Fruit fly (Drosophila melanogaster) whole organism, embryonic: ENCODE results near the gene mthl14.

Experiments used
- Asciz ChIP-seq: fragments of 200-800 bp; sonication (Bioruptor generic); optimal IDR thresholded peaks from 2 replicates; lab custom pipeline; 2017; ENCODE audit warnings: missing biosample characterization, mild to moderate bottlenecking, missing genetic modification characterization, missing genetic modification reagents
- Atf3 ChIP-seq: fragments of 200-800 bp; sonication (Bioruptor generic); optimal IDR thresholded peaks from 3 replicates; lab custom pipeline; 2016; ENCODE audit warnings: missing biosample characterization, missing genetic modification characterization
- CG10431 ChIP-seq: fragments of 200-800 bp; sonication (Bioruptor generic); optimal IDR thresholded peaks from 3 replicates; lab custom pipeline; 2018; ENCODE audit warnings: missing biosample characterization, mild to moderate bottlenecking, missing genetic modification characterization
- CG10979 ChIP-seq: fragments of 200-800 bp; sonication (Bioruptor generic); optimal IDR thresholded peaks from 2 replicates; lab custom pipeline; 2018; ENCODE audit warnings: missing biosample characterization, mild to moderate bottlenecking, missing genetic modification characterization, moderate library complexity
- CG11247 ChIP-seq: fragments of 200-800 bp; sonication (Bioruptor generic); IDR thresholded peaks from 2 replicates; pipeline ENCODE4 v1.3.6; 2022; ENCODE audit warnings: missing biosample characterization, missing genetic modification characterization
- CG11695 ChIP-seq: fragments of 200-800 bp; sonication (Bioruptor generic); IDR thresholded peaks from 3 replicates; pipeline ENCODE4 v1.3.6; 2022; ENCODE audit warnings: missing biosample characterization, missing genetic modification characterization
- CG12299 ChIP-seq: fragments of 200-800 bp; sonication (Bioruptor generic); optimal IDR thresholded peaks from 2 replicates; lab custom pipeline; 2018; ENCODE audit warnings: missing biosample characterization, mild to moderate bottlenecking, missing genetic modification characterization
- CG17186 ChIP-seq: fragments of 200-800 bp; sonication (Bioruptor generic); optimal IDR thresholded peaks from 3 replicates; lab custom pipeline; 2017; ENCODE audit warnings: missing biosample characterization, missing genetic modification reagents, missing genetic modification characterization
- CG17612 ChIP-seq: fragments of 200-800 bp; sonication (Bioruptor generic); IDR thresholded peaks from 2 replicates; pipeline ENCODE4 v1.3.6; 2022; ENCODE audit warnings: missing biosample characterization, missing genetic modification characterization
- CG3065 ChIP-seq: fragments of 200-800 bp; sonication (Bioruptor generic); optimal IDR thresholded peaks from 2 replicates; lab custom pipeline; 2016; ENCODE audit warnings: missing biosample characterization, missing genetic modification characterization
- CG31441 ChIP-seq: fragments of 200-800 bp; sonication (Bioruptor generic); IDR thresholded peaks from 2 replicates; pipeline ENCODE4 v1.3.6; 2022; ENCODE audit warnings: missing biosample characterization, missing genetic modification characterization
- CG4424 ChIP-seq: fragments of 200-800 bp; sonication (Bioruptor generic); optimal IDR thresholded peaks from 3 replicates; lab custom pipeline; 2016; ENCODE audit warnings: missing biosample characterization, missing genetic modification characterization
- CG5180 ChIP-seq: fragments of 200-800 bp; sonication (Bioruptor generic); optimal IDR thresholded peaks from 3 replicates; lab custom pipeline; 2017; ENCODE audit warnings: missing biosample characterization, missing genetic modification characterization, mild to moderate bottlenecking, moderate library complexity, missing genetic modification reagents
- CG6683 ChIP-seq: fragments of 200-800 bp; sonication (Bioruptor generic); optimal IDR thresholded peaks from 2 replicates; lab custom pipeline; 2017; ENCODE audit warnings: missing biosample characterization, mild to moderate bottlenecking, missing genetic modification characterization, missing genetic modification reagents
- CG7372 ChIP-seq: fragments of 200-800 bp; sonication (Bioruptor generic); IDR thresholded peaks from 2 replicates; pipeline ENCODE4 v1.3.6; 2022; ENCODE audit warnings: missing biosample characterization, missing genetic modification characterization
- CG8281 ChIP-seq: fragments of 200-800 bp; sonication (Bioruptor generic); optimal IDR thresholded peaks from 2 replicates; lab custom pipeline; 2018; ENCODE audit warnings: missing biosample characterization, mild to moderate bottlenecking, missing genetic modification characterization, moderate library complexity
- Chrac-16 ChIP-seq: fragments of 200-800 bp; sonication (Bioruptor generic); optimal IDR thresholded peaks from 3 replicates; lab custom pipeline; 2016; ENCODE audit warnings: missing biosample characterization, missing genetic modification characterization
- Hand ChIP-seq: fragments of 200-800 bp; sonication (Bioruptor generic); optimal IDR thresholded peaks from 2 replicates; lab custom pipeline; 2017; ENCODE audit warnings: mild to moderate bottlenecking, missing biosample characterization, missing genetic modification reagents, missing genetic modification characterization
- Nf-YB ChIP-seq: fragments of 200-800 bp; sonication (Bioruptor generic); optimal IDR thresholded peaks from 3 replicates; lab custom pipeline; 2019; ENCODE audit warnings: missing biosample characterization, mild to moderate bottlenecking, missing genetic modification characterization, moderate library complexity
- Optix ChIP-seq: fragments of 200-800 bp; sonication (Bioruptor generic); IDR thresholded peaks from 3 replicates; pipeline ENCODE4 v1.3.6; 2022; ENCODE audit warnings: missing biosample characterization, missing genetic modification characterization
- Side ChIP-seq: fragments of 200-800 bp; sonication (Bioruptor generic); optimal IDR thresholded peaks from 2 replicates; lab custom pipeline; 2016; ENCODE audit warnings: missing biosample characterization, missing genetic modification characterization
- Spps ChIP-seq: fragments of 200-800 bp; sonication (Bioruptor generic); optimal IDR thresholded peaks from 2 replicates; lab custom pipeline; 2018; ENCODE audit warnings: missing biosample characterization, mild to moderate bottlenecking, missing genetic modification characterization
- Sry-δ ChIP-seq: fragments of 200-800 bp; sonication (Bioruptor generic); optimal IDR thresholded peaks from 2 replicates; lab custom pipeline; 2016; ENCODE audit warnings: missing biosample characterization, missing genetic modification characterization
- aop ChIP-seq: fragments of 200-800 bp; sonication (Bioruptor generic); IDR thresholded peaks from 2 replicates; pipeline ENCODE4 v1.3.6; 2022; ENCODE audit warnings: missing biosample characterization, missing genetic modification characterization
- ash1 ChIP-seq: fragments of 200-800 bp; sonication (Bioruptor generic); optimal IDR thresholded peaks from 2 replicates; lab custom pipeline; 2018; ENCODE audit warnings: missing biosample characterization, mild to moderate bottlenecking, missing genetic modification characterization
- bowl ChIP-seq: fragments of 200-800 bp; sonication (Bioruptor generic); IDR thresholded peaks from 2 replicates; pipeline ENCODE4 v1.3.6; 2022; ENCODE audit warnings: missing biosample characterization, missing genetic modification characterization
- cad ChIP-seq: fragments of >200 bp; optimal IDR thresholded peaks from 2 replicates; lab custom pipeline; 2017; ENCODE audit warnings: missing biosample characterization, missing genetic modification characterization
- cato ChIP-seq: fragments of 200-800 bp; sonication (Bioruptor generic); optimal IDR thresholded peaks from 2 replicates; lab custom pipeline; 2016; ENCODE audit warnings: missing biosample characterization, missing genetic modification characterization, borderline replicate concordance
- cg ChIP-seq: fragments of 200-800 bp; sonication (Bioruptor generic); optimal IDR thresholded peaks from 3 replicates; lab custom pipeline; 2019; ENCODE audit warnings: missing biosample characterization, mild to moderate bottlenecking, missing genetic modification characterization, moderate library complexity
- chn ChIP-seq: fragments of 200-800 bp; sonication (Bioruptor generic); optimal IDR thresholded peaks from 2 replicates; lab custom pipeline; 2016; ENCODE audit warnings: missing biosample characterization, missing genetic modification characterization
- crc ChIP-seq: fragments of 200-800 bp; sonication (Bioruptor generic); optimal IDR thresholded peaks from 2 replicates; lab custom pipeline; 2016; ENCODE audit warnings: missing biosample characterization, missing genetic modification characterization
- dysf ChIP-seq: fragments of 200-800 bp; sonication (Bioruptor generic); IDR thresholded peaks from 3 replicates; pipeline ENCODE4 v1.3.6; 2022; ENCODE audit warnings: missing biosample characterization, missing genetic modification characterization
- emc ChIP-seq: fragments of 200-800 bp; sonication (Bioruptor generic); optimal IDR thresholded peaks from 2 replicates; lab custom pipeline; 2016; ENCODE audit warnings: missing biosample characterization, missing genetic modification characterization
- grau ChIP-seq: fragments of 200-800 bp; optimal IDR thresholded peaks from 3 replicates; lab custom pipeline; 2019; ENCODE audit warnings: missing biosample characterization, mild to moderate bottlenecking, missing genetic modification characterization, moderate library complexity
- gsb-n ChIP-seq: fragments of 200-800 bp; sonication (Bioruptor generic); optimal IDR thresholded peaks from 3 replicates; lab custom pipeline; 2018; ENCODE audit warnings: missing biosample characterization, mild to moderate bottlenecking, missing genetic modification characterization
- h ChIP-seq: fragments of >200 bp; optimal IDR thresholded peaks from 2 replicates; lab custom pipeline; 2017
- hth ChIP-seq: fragments of >200 bp; optimal IDR thresholded peaks from 2 replicates; lab custom pipeline; 2017; ENCODE audit warnings: inconsistent platforms
- lov ChIP-seq, 2 experiments: fragments of 200-800 bp in 1 of 2; fragments of >200 bp in 1 of 2; sonication (Bioruptor generic) in 1 of 2; IDR thresholded peaks in 1 of 2; optimal IDR thresholded peaks in 1 of 2; 2 replicates in 1 of 2; 3 replicates in 1 of 2; pipeline versions ENCODE4 v1.3.6 to Lab custom; 2017 to 2022; ENCODE audit warnings: missing biosample characterization in 1 of 2, missing genetic modification characterization in 1 of 2
- mirr ChIP-seq: fragments of 200-800 bp; sonication (Bioruptor generic); optimal IDR thresholded peaks from 3 replicates; lab custom pipeline; 2018; ENCODE audit warnings: missing biosample characterization, mild to moderate bottlenecking, missing genetic modification characterization
- oc ChIP-seq: fragments of 200-800 bp; sonication (Bioruptor generic); optimal IDR thresholded peaks from 2 replicates; lab custom pipeline; 2018; ENCODE audit warnings: missing biosample characterization, mild to moderate bottlenecking, missing genetic modification characterization, moderate library complexity
- pb ChIP-seq: fragments of 200-800 bp; sonication (Bioruptor generic); optimal IDR thresholded peaks from 3 replicates; lab custom pipeline; 2016; ENCODE audit warnings: missing biosample characterization, missing genetic modification characterization
- pros ChIP-seq: fragments of 200-800 bp; sonication (Bioruptor generic); optimal IDR thresholded peaks from 3 replicates; lab custom pipeline; 2019; ENCODE audit warnings: missing biosample characterization, mild to moderate bottlenecking, missing genetic modification characterization, moderate library complexity
- ranshi ChIP-seq: fragments of 200-800 bp; sonication (Bioruptor generic); IDR thresholded peaks from 2 replicates; pipeline ENCODE4 v1.3.6; 2022; ENCODE audit warnings: missing biosample characterization, missing genetic modification characterization
- sc ChIP-seq, 3 experiments: fragments of >200 bp in 2 of 3; fragments of 200-800 bp in 1 of 3; sonication (Bioruptor generic) in 1 of 3; optimal IDR thresholded peaks; 2 replicates in 2 of 3; 3 replicates in 1 of 3; lab custom pipeline; 2017; ENCODE audit warnings: mild to moderate bottlenecking in 1 of 3, missing biosample characterization in 1 of 3, missing genetic modification characterization in 1 of 3, missing genetic modification reagents in 1 of 3
- sens-2 ChIP-seq: fragments of 200-800 bp; sonication (Bioruptor generic); IDR thresholded peaks from 2 replicates; pipeline ENCODE4 v1.3.6; 2022; ENCODE audit warnings: missing biosample characterization, missing genetic modification characterization
- shn ChIP-seq: fragments of 200-800 bp; sonication (Bioruptor generic); optimal IDR thresholded peaks from 3 replicates; lab custom pipeline; 2016; ENCODE audit warnings: missing biosample characterization, missing genetic modification characterization
- tap ChIP-seq: fragments of 200-800 bp; optimal IDR thresholded peaks from 3 replicates; lab custom pipeline; 2019; ENCODE audit warnings: missing biosample characterization, mild to moderate bottlenecking, missing genetic modification characterization, moderate library complexity
- twi ChIP-seq: fragments of 200-800 bp; optimal IDR thresholded peaks from 2 replicates; lab custom pipeline; 2019; ENCODE audit warnings: missing biosample characterization, mild to moderate bottlenecking, missing genetic modification characterization, moderate library complexity

Gene mthl14

dm6 chr3L:199754-200596, 47.3 kb upstream of the mthl14 start, which contains the start of the genes rno and mri (continued):
- TF ChIP-seq emc (GFP tag; lab: Kevin White, UChicago) (no peak), Atf3 (GFP tag; lab: Kevin White, UChicago) (peak; percentile 33), Side (GFP tag; lab: Kevin White, UChicago) (no peak), dysf (GFP tag; lab: Robert Waterston, UW) (peak; percentile 81), CG31441 (peak; percentile 82), Sry-δ (GFP tag; lab: Kevin White, UChicago) (peak; percentile 81), cad (no peak), CG3065 (GFP tag; lab: Kevin White, UChicago) (no peak), grau (tag; lab: Kevin White, UChicago) (peak; percentile 77), cg (GFP tag; lab: Kevin White, UChicago) (no peak), gsb-n (tag; lab: Kevin White, UChicago) (peak; percentile 78), Nf-YB (GFP tag; lab: Kevin White, UChicago) (peak; percentile 13), Spps (peak; percentile 15), tap (tag; lab: Kevin White, UChicago) (no peak), crc (GFP tag; lab: Kevin White, UChicago) (no peak), cato (GFP tag; lab: Kevin White, UChicago) (peak; percentile 22), CG17186 (GFP tag; lab: Kevin White, UChicago) (no peak), CG7372 (GFP tag; lab: Robert Waterston, UW) (peak; percentile 43; the same call in 1 of the 2 replicates), sc (optimal IDR thresholded peaks at IDR 0.05; lab: Kevin White, UChicago) (no peak), sc (GFP tag; optimal IDR thresholded peaks at IDR 0.05; lab: Kevin White, UChicago) (peak; percentile 13), lov (optimal IDR thresholded peaks at IDR 0.05; lab: Kevin White, UChicago) (no peak), lov (GFP tag; IDR thresholded peaks at IDR 0.05; lab: Robert Waterston, UW) (0 out of 3 replicates have a peak, but pooled peaks have one; percentile 44), CG5180 (GFP tag; lab: Kevin White, UChicago) (peak; percentile 53), CG10431 (GFP tag; lab: Kevin White, UChicago) (no peak), sens-2 (peak; percentile 35; the same call in 1 of the 2 replicates), ash1 (GFP tag; lab: Kevin White, UChicago) (no peak), CG11695 (GFP tag; lab: Robert Waterston, UW) (peak; percentile 71), Hand (GFP tag; lab: Kevin White, UChicago) (no peak), bowl (GFP tag; lab: Robert Waterston, UW) (no peak), ranshi (GFP tag; lab: Robert Waterston, UW) (peak; percentile 83), CG11247 (GFP tag; lab: Robert Waterston, UW) (peak; percentile 50; the same call in 1 of the 2 replicates), shn (GFP tag; lab: Kevin White, UChicago) (no peak), aop (GFP tag; lab: Robert Waterston, UW) (no peak), mirr (no peak), pros (GFP tag; lab: Kevin White, UChicago) (no peak), oc (tag; lab: Kevin White, UChicago) (no peak), twi (tag; lab: Kevin White, UChicago) (peak; percentile 62), pb (no peak), CG17612 (GFP tag; lab: Robert Waterston, UW) (no peak), Optix (GFP tag; lab: Robert Waterston, UW) (peak; percentile 30; the same call in 1 of the 3 replicates), Chrac-16 (GFP tag; lab: Kevin White, UChicago) (peak; percentile 67), CG4424 (GFP tag; lab: Kevin White, UChicago) (peak; percentile 60), Asciz (GFP tag; lab: Kevin White, UChicago) (no peak), CG8281 (tag; lab: Kevin White, UChicago) (no peak), hth (no peak), CG6683 (GFP tag; lab: Kevin White, UChicago) (peak; percentile 15), h (no peak), CG12299 (tag; lab: Kevin White, UChicago) (peak; percentile 68), chn (GFP tag; lab: Kevin White, UChicago) (no peak), CG10979 (tag; lab: Kevin White, UChicago) (peak; percentile 67)
